Worm (Caenorhabditis elegans) whole organism, midembryonic: ENCODE measurements around the gene ncx-2.

ENCODE experiments used
- flt-1 ChIP-seq: fragments of 200-800 bp; sonication (Bioruptor generic); IDR thresholded peaks from 2 replicates; pipeline ENCODE4 v1.3.6; 2022; ENCODE audit warnings: missing genetic modification characterization, missing compliant biosample characterization
- ztf-23 ChIP-seq: fragments of 200-800 bp; sonication (Bioruptor generic); IDR thresholded peaks from 2 replicates; pipeline ENCODE4 v1.3.6; 2022; ENCODE audit warnings: missing genetic modification reagents, missing genetic modification characterization, missing compliant biosample characterization

DNA sequence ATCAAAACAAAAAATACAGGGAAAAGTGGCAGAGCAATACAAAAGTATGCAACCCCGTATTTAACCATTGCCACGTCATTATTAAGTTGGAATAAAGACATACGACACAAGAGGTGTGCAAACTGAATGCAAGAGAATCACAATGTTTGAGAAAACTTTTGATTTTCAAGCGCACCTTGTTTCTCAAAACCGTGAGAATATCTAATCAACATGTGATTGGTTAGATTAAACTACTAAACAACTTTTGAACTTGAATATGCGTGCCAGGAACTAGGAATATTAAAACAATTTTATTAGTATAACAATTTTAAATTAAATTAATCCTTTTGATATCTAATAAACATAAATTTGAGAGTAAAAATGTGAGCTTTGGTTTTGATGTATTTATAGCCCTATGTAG is 44.0 kb upstream of the ncx-2 start, which contains the start of gene srt-70:
- TF ChIP-seq flt-1 (GFP tag; lab: Robert Waterston, UW) (no peak), ztf-23 (no peak)
